Fruit fly (Drosophila melanogaster) whole organism, embryonic: ENCODE results near the gene Pak.

ENCODE experiments used
- Antp ChIP-seq: fragments of 200-800 bp; sonication (Bioruptor generic); optimal IDR thresholded peaks from 3 replicates; lab custom pipeline; 2016; ENCODE audit warnings: missing biosample characterization, missing genetic modification characterization
- CG1024 ChIP-seq: fragments of 200-800 bp; sonication (Bioruptor generic); IDR thresholded peaks from 2 replicates; pipeline ENCODE4 v1.3.6; 2022; ENCODE audit warnings: missing biosample characterization, missing genetic modification characterization
- CG10267 ChIP-seq: fragments of 200-800 bp; sonication (Bioruptor generic); optimal IDR thresholded peaks from 2 replicates; lab custom pipeline; 2018; ENCODE audit warnings: missing biosample characterization, mild to moderate bottlenecking, missing genetic modification characterization, moderate library complexity
- CG10979 ChIP-seq: fragments of 200-800 bp; sonication (Bioruptor generic); optimal IDR thresholded peaks from 2 replicates; lab custom pipeline; 2018; ENCODE audit warnings: missing biosample characterization, mild to moderate bottlenecking, missing genetic modification characterization, moderate library complexity
- CG12104 ChIP-seq: fragments of 200-800 bp; sonication (Bioruptor generic); optimal IDR thresholded peaks from 3 replicates; lab custom pipeline; 2016; ENCODE audit warnings: missing biosample characterization, missing genetic modification characterization
- CG12155 ChIP-seq: fragments of 200-800 bp; sonication (Bioruptor generic); optimal IDR thresholded peaks from 3 replicates; lab custom pipeline; 2016; ENCODE audit warnings: missing biosample characterization, missing genetic modification characterization
- CG12659 ChIP-seq: fragments of 200-800 bp; sonication (Bioruptor generic); optimal IDR thresholded peaks from 3 replicates; lab custom pipeline; 2017; ENCODE audit warnings: mild to moderate bottlenecking, missing biosample characterization, missing genetic modification reagents, missing genetic modification characterization
- CG1647 ChIP-seq: fragments of 200-800 bp; sonication (Bioruptor generic); optimal IDR thresholded peaks from 3 replicates; lab custom pipeline; 2016; ENCODE audit warnings: missing biosample characterization, missing genetic modification characterization
- CG18599 ChIP-seq: fragments of 200-800 bp; sonication (Bioruptor generic); optimal IDR thresholded peaks from 3 replicates; lab custom pipeline; 2017; ENCODE audit warnings: missing biosample characterization, missing genetic modification characterization, mild to moderate bottlenecking, moderate library complexity, missing genetic modification reagents
- CG2129 ChIP-seq: fragments of 200-800 bp; sonication (Bioruptor generic); IDR thresholded peaks from 2 replicates; pipeline ENCODE4 v1.3.6; 2022; ENCODE audit warnings: missing biosample characterization, missing genetic modification characterization; ENCODE audit not compliant: partially characterized antibody
- CG2712 ChIP-seq: fragments of 200-800 bp; optimal IDR thresholded peaks from 3 replicates; lab custom pipeline; 2019; ENCODE audit warnings: missing biosample characterization, mild to moderate bottlenecking, missing genetic modification characterization, moderate library complexity
- CG31224 ChIP-seq: fragments of 200-800 bp; sonication (Bioruptor generic); IDR thresholded peaks from 2 replicates; pipeline ENCODE4 v1.3.6; 2022; ENCODE audit warnings: missing biosample characterization, missing genetic modification characterization
- CG31441 ChIP-seq: fragments of 200-800 bp; sonication (Bioruptor generic); IDR thresholded peaks from 2 replicates; pipeline ENCODE4 v1.3.6; 2022; ENCODE audit warnings: missing biosample characterization, missing genetic modification characterization
- CG32772 ChIP-seq: fragments of 200-800 bp; sonication (Bioruptor generic); IDR thresholded peaks from 2 replicates; pipeline ENCODE4 v1.3.6; 2022; ENCODE audit warnings: missing biosample characterization, missing genetic modification characterization
- CG3847 ChIP-seq: fragments of 200-800 bp; sonication (Bioruptor generic); IDR thresholded peaks from 2 replicates; pipeline ENCODE4 v1.3.6; 2022; ENCODE audit warnings: missing biosample characterization, missing genetic modification characterization
- CG4360 ChIP-seq: fragments of 200-800 bp; sonication (Bioruptor generic); IDR thresholded peaks from 2 replicates; pipeline ENCODE4 v1.3.6; 2022; ENCODE audit warnings: missing biosample characterization, missing genetic modification characterization
- CG4854 ChIP-seq: fragments of 200-800 bp; sonication (Bioruptor generic); optimal IDR thresholded peaks from 2 replicates; lab custom pipeline; 2016; ENCODE audit warnings: missing biosample characterization, missing genetic modification characterization, inconsistent platforms
- CG7839 ChIP-seq: fragments of 200-800 bp; sonication (Bioruptor generic); optimal IDR thresholded peaks from 3 replicates; lab custom pipeline; 2018; ENCODE audit warnings: missing biosample characterization, mild to moderate bottlenecking, missing genetic modification characterization, moderate library complexity
- CG8924 ChIP-seq: fragments of 200-800 bp; optimal IDR thresholded peaks from 3 replicates; lab custom pipeline; 2019; ENCODE audit warnings: missing biosample characterization, mild to moderate bottlenecking, missing genetic modification characterization, moderate library complexity
- Deaf1 ChIP-seq: fragments of 200-800 bp; optimal IDR thresholded peaks from 3 replicates; lab custom pipeline; 2019; ENCODE audit warnings: missing biosample characterization, mild to moderate bottlenecking, missing genetic modification characterization, moderate library complexity
- Fer1 ChIP-seq: fragments of 200-800 bp; sonication (Bioruptor generic); optimal IDR thresholded peaks from 2 replicates; lab custom pipeline; 2017; ENCODE audit warnings: missing biosample characterization, mild to moderate bottlenecking, missing genetic modification characterization
- Hr78 ChIP-seq, 2 experiments: fragments of 200-800 bp in 1 of 2; fragments of >200 bp in 1 of 2; sonication (Bioruptor generic) in 1 of 2; optimal IDR thresholded peaks; 2 replicates each; lab custom pipeline; 2017 to 2019; ENCODE audit warnings: missing biosample characterization in 2 of 2, missing genetic modification characterization in 2 of 2, mild to moderate bottlenecking in 1 of 2, moderate library complexity in 1 of 2
- Jarid2 ChIP-seq: fragments of 200-800 bp; sonication (Bioruptor generic); optimal IDR thresholded peaks from 3 replicates; lab custom pipeline; 2017; ENCODE audit warnings: mild to moderate bottlenecking, missing biosample characterization, missing genetic modification reagents, missing genetic modification characterization
- MTF-1 ChIP-seq: fragments of 200-800 bp; sonication (Bioruptor generic); optimal IDR thresholded peaks from 2 replicates; lab custom pipeline; 2018; ENCODE audit warnings: missing biosample characterization, mild to moderate bottlenecking, missing genetic modification characterization, borderline replicate concordance
- Neu2 ChIP-seq: fragments of 200-800 bp; sonication (Bioruptor generic); optimal IDR thresholded peaks from 3 replicates; lab custom pipeline; 2016; ENCODE audit warnings: missing biosample characterization, missing genetic modification characterization, borderline replicate concordance
- Sox100B ChIP-seq: fragments of 200-800 bp; sonication (Bioruptor generic); optimal IDR thresholded peaks from 3 replicates; lab custom pipeline; 2018; ENCODE audit warnings: missing biosample characterization, mild to moderate bottlenecking, missing genetic modification characterization
- Sry-β ChIP-seq: fragments of 200-800 bp; sonication (Bioruptor generic); optimal IDR thresholded peaks from 2 replicates; lab custom pipeline; 2018; ENCODE audit warnings: missing biosample characterization, mild to moderate bottlenecking, missing genetic modification characterization, moderate library complexity
- Sry-δ ChIP-seq: fragments of 200-800 bp; sonication (Bioruptor generic); optimal IDR thresholded peaks from 2 replicates; lab custom pipeline; 2016; ENCODE audit warnings: missing biosample characterization, missing genetic modification characterization
- Xbp1 ChIP-seq: fragments of 200-800 bp; sonication (Bioruptor generic); optimal IDR thresholded peaks from 3 replicates; lab custom pipeline; 2016; ENCODE audit warnings: missing biosample characterization, mild to moderate bottlenecking, missing genetic modification characterization
- Xrp1 ChIP-seq: fragments of 200-800 bp; sonication (Bioruptor generic); IDR thresholded peaks from 2 replicates; pipeline ENCODE4 v1.3.6; 2022; ENCODE audit warnings: missing biosample characterization, missing genetic modification characterization
- ap ChIP-seq: fragments of 200-800 bp; sonication (Bioruptor generic); IDR thresholded peaks from 2 replicates; pipeline ENCODE4 v1.3.6; 2022; ENCODE audit warnings: missing biosample characterization, missing genetic modification characterization
- bsh ChIP-seq, 2 experiments: fragments of 200-800 bp; sonication (Bioruptor generic); optimal IDR thresholded peaks; 2 replicates each; lab custom pipeline; 2017 to 2018; ENCODE audit warnings: mild to moderate bottlenecking in 2 of 2, missing biosample characterization in 2 of 2, missing genetic modification characterization in 2 of 2, moderate library complexity in 1 of 2
- chinmo ChIP-seq: fragments of 200-800 bp; sonication (Bioruptor generic); IDR thresholded peaks from 4 replicates; pipeline ENCODE4 v1.3.6; 2022; ENCODE audit warnings: missing biosample characterization, missing genetic modification characterization; ENCODE audit not compliant: partially characterized antibody
- dan ChIP-seq: fragments of 200-800 bp; sonication (Bioruptor generic); IDR thresholded peaks from 2 replicates; pipeline ENCODE4 v1.3.6; 2022; ENCODE audit warnings: missing biosample characterization, missing genetic modification characterization
- danr ChIP-seq: fragments of 200-800 bp; sonication (Bioruptor generic); IDR thresholded peaks from 2 replicates; pipeline ENCODE4 v1.3.6; 2022; ENCODE audit warnings: missing biosample characterization, missing genetic modification characterization
- dpn ChIP-seq, 2 experiments: fragments of 200-800 bp; sonication (Bioruptor generic); optimal IDR thresholded peaks; 3 replicates each; lab custom pipeline; 2016; ENCODE audit warnings: missing biosample characterization in 2 of 2, missing genetic modification characterization in 2 of 2
- exex ChIP-seq: fragments of 200-800 bp; sonication (Bioruptor generic); optimal IDR thresholded peaks from 4 replicates; lab custom pipeline; 2018; ENCODE audit warnings: missing biosample characterization, mild to moderate bottlenecking, missing genetic modification characterization, moderate library complexity
- fd3F ChIP-seq: fragments of 200-800 bp; sonication (Bioruptor generic); optimal IDR thresholded peaks from 2 replicates; lab custom pipeline; 2018; ENCODE audit warnings: missing biosample characterization, mild to moderate bottlenecking, missing genetic modification characterization, moderate library complexity
- gem ChIP-seq: fragments of 200-800 bp; sonication (Bioruptor generic); optimal IDR thresholded peaks from 2 replicates; lab custom pipeline; 2019; ENCODE audit warnings: missing biosample characterization, mild to moderate bottlenecking, missing genetic modification characterization, moderate library complexity
- grau ChIP-seq: fragments of 200-800 bp; optimal IDR thresholded peaks from 3 replicates; lab custom pipeline; 2019; ENCODE audit warnings: missing biosample characterization, mild to moderate bottlenecking, missing genetic modification characterization, moderate library complexity
- ind ChIP-seq: fragments of 200-800 bp; sonication (Bioruptor generic); optimal IDR thresholded peaks from 3 replicates; lab custom pipeline; 2016; ENCODE audit warnings: missing biosample characterization, missing genetic modification characterization
- lmd ChIP-seq: fragments of 200-800 bp; sonication (Bioruptor generic); IDR thresholded peaks from 2 replicates; pipeline ENCODE4 v1.3.6; 2022; ENCODE audit warnings: missing biosample characterization, missing genetic modification characterization
- phol ChIP-seq: fragments of 200-800 bp; sonication (Bioruptor generic); optimal IDR thresholded peaks from 3 replicates; lab custom pipeline; 2018; ENCODE audit warnings: missing biosample characterization, mild to moderate bottlenecking, missing genetic modification characterization, moderate library complexity
- sens ChIP-seq: fragments of 200-800 bp; sonication (Bioruptor generic); peaks from one replicate; lab custom pipeline; 2016; ENCODE audit warnings: missing biosample characterization, missing genetic modification characterization
- so ChIP-seq: fragments of 200-800 bp; sonication (Bioruptor generic); IDR thresholded peaks from 3 replicates; pipeline ENCODE4 v1.3.6; 2022; ENCODE audit warnings: missing biosample characterization, missing genetic modification characterization
- sr ChIP-seq: fragments of 200-800 bp; sonication (Bioruptor generic); IDR thresholded peaks from 3 replicates; pipeline ENCODE4 v1.3.6; 2022; ENCODE audit warnings: missing biosample characterization, missing genetic modification characterization
- tgo ChIP-seq: fragments of 200-800 bp; sonication (Bioruptor generic); IDR thresholded peaks from 3 replicates; pipeline ENCODE4 v1.3.6; 2022; ENCODE audit warnings: missing biosample characterization, missing genetic modification characterization
- tio ChIP-seq: fragments of 200-800 bp; sonication (Bioruptor generic); optimal IDR thresholded peaks from 2 replicates; lab custom pipeline; 2017; ENCODE audit warnings: missing biosample characterization, missing genetic modification characterization, inconsistent platforms
- wdn ChIP-seq: fragments of 200-800 bp; sonication (Bioruptor generic); IDR thresholded peaks from 2 replicates; pipeline ENCODE4 v1.3.6; 2022; ENCODE audit warnings: missing biosample characterization, missing genetic modification characterization

Gene Pak

dm6 chr3R:6352893-6353623, 2.4 kb downstream of the Pak start (continued):
- TF ChIP-seq Deaf1 (no peak), Jarid2 (GFP tag; lab: Kevin White, UChicago) (no peak), CG10979 (tag; lab: Kevin White, UChicago) (peak; percentile 38), chinmo (GFP tag; lab: Robert Waterston, UW) (peak; percentile 76; the same call in 1 of the 4 replicates), tio (GFP tag; lab: Kevin White, UChicago) (no peak), CG4854 (GFP tag; lab: Kevin White, UChicago) (no peak), CG10267 (peak; percentile 21), CG12104 (peak; percentile 13), ap (GFP tag; lab: Robert Waterston, UW) (0 out of 2 replicates have a peak, but pooled peaks have one; percentile 29), Sry-β (peak; percentile 18), CG31441 (peak; percentile 29; the same call in 1 of the 2 replicates), ind (peak; percentile 2), Xbp1 (peak; percentile 37), Sox100B (GFP tag; lab: Kevin White, UChicago) (peak; percentile 58), Antp (GFP tag; lab: Kevin White, UChicago) (no peak), gem (tag; lab: Kevin White, UChicago) (peak; percentile 63), sr (peak; percentile 95), Hr78 (GFP tag; optimal IDR thresholded peaks at IDR 0.05; lab: Kevin White, UChicago) (peak in 1 of 2 experiments; percentile 29), MTF-1 (no peak), CG12155 (GFP tag; lab: Kevin White, UChicago) (no peak), CG12659 (no peak), sens (peak; percentile 82), CG1647 (peak; percentile 5), Sry-δ (GFP tag; lab: Kevin White, UChicago) (no peak), so (no peak), CG7839 (tag; lab: Kevin White, UChicago) (peak; percentile 60), wdn (GFP tag; lab: Robert Waterston, UW) (no peak), CG3847 (GFP tag; lab: Robert Waterston, UW) (no peak), Fer1 (GFP tag; lab: Kevin White, UChicago) (no peak), fd3F (GFP tag; lab: Kevin White, UChicago) (no peak), dan (GFP tag; lab: Robert Waterston, UW) (no peak), danr (GFP tag; lab: Robert Waterston, UW) (no peak), dpn (GFP tag; optimal IDR thresholded peaks at IDR 0.05; lab: Kevin White, UChicago) (peak in 1 of 2 experiments; percentile 37), bsh (GFP tag; optimal IDR thresholded peaks at IDR 0.05; lab: Kevin White, UChicago) (peak in 1 of 2 experiments; percentile 16), lmd (GFP tag; lab: Robert Waterston, UW) (0 out of 2 replicates have a peak, but pooled peaks have one; percentile 7), Neu2 (GFP tag; lab: Kevin White, UChicago) (no peak), CG18599 (no peak), tgo (GFP tag; lab: Robert Waterston, UW) (no peak), CG31224 (peak; percentile 32; the same call in 1 of the 2 replicates), Xrp1 (peak; percentile 38; the same call in 1 of the 2 replicates), CG2712 (peak; percentile 48), phol (tag; lab: Kevin White, UChicago) (peak; percentile 65), CG4360 (GFP tag; lab: Robert Waterston, UW) (peak; percentile 76), exex (tag; lab: Kevin White, UChicago) (no peak), CG2129 (no peak), grau (tag; lab: Kevin White, UChicago) (peak; percentile 46), CG1024 (GFP tag; lab: Robert Waterston, UW) (no peak), CG8924 (tag; lab: Kevin White, UChicago) (peak; percentile 30), CG32772 (GFP tag; lab: Robert Waterston, UW) (no peak)
